Worm (Caenorhabditis elegans): ENCODE data around the gene dna-2.

DNA sequence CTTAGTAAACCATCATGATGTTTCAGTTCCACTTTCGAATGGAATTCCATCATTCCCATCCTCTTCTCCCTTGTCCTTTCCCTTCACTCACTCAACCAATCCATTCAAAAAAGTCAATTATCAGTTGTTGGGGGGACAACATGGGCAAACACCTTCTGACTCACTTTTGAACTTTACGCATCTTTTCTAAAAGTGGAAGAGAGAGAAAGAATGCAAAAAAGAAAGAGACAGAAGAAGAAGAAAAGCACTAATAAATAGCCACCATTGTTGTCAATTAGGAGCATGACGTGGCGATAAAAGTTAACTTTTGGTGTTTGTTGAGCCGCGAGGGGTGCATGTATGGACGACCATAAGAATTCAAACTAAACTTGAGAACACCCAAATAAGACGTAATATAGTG is 9.8 kb downstream of the dna-2 start:
- TF ChIP-seq ceh-100 (GFP tag; IDR thresholded peaks at IDR 0.05) (no peak), ceh-27 (GFP tag; optimal IDR thresholded peaks at IDR 0.05) (no peak), zfh-2 (GFP tag; conservative IDR thresholded peaks at IDR 0.05) (no peak), egl-44 (GFP tag; IDR thresholded peaks at IDR 0.05) (no peak), attf-3 (GFP tag; conservative IDR thresholded peaks at IDR 0.05) (no peak), ama-1 (optimal IDR thresholded peaks at IDR 0.05) (no peak), ama-1 (GFP tag; optimal IDR thresholded peaks at IDR 0.05) (no peak), pha-4 (tag; optimal IDR thresholded peaks at IDR 0.05) (no peak), efl-1 (GFP tag; optimal IDR thresholded peaks at IDR 0.05) (no peak), repo-1 (tag; optimal IDR thresholded peaks at IDR 0.05) (no peak), egrh-3 (GFP tag; IDR thresholded peaks at IDR 0.05) (no peak), cebp-1 (GFP tag; IDR thresholded peaks at IDR 0.05) (no peak), cebp-1 (tag; optimal IDR thresholded peaks at IDR 0.05) (no peak), unc-62 (GFP tag; optimal IDR thresholded peaks at IDR 0.05) (no peak), madf-3 (GFP tag; IDR thresholded peaks at IDR 0.05) (no peak)

Measured in whole organism, young adult.